Fruit fly (Drosophila melanogaster) whole organism, embryonic: ENCODE data around the gene Ret.
A peak's percentile ranks its signal among the peaks of the same experiment; 100 is the strongest.

Experiments used
- Asciz ChIP-seq: fragments of 200-800 bp; sonication (Bioruptor generic); optimal IDR thresholded peaks from 2 replicates; lab custom pipeline; 2017; ENCODE audit warnings: missing biosample characterization, mild to moderate bottlenecking, missing genetic modification characterization, missing genetic modification reagents
- CG1024 ChIP-seq: fragments of 200-800 bp; sonication (Bioruptor generic); IDR thresholded peaks from 2 replicates; pipeline ENCODE4 v1.3.6; 2022; ENCODE audit warnings: missing biosample characterization, missing genetic modification characterization
- CG10274 ChIP-seq: fragments of 200-800 bp; sonication (Bioruptor generic); optimal IDR thresholded peaks from 3 replicates; lab custom pipeline; 2017; ENCODE audit warnings: missing biosample characterization, mild to moderate bottlenecking, missing genetic modification characterization
- CG10431 ChIP-seq: fragments of 200-800 bp; sonication (Bioruptor generic); optimal IDR thresholded peaks from 3 replicates; lab custom pipeline; 2018; ENCODE audit warnings: missing biosample characterization, mild to moderate bottlenecking, missing genetic modification characterization
- CG10959 ChIP-seq: fragments of 200-800 bp; sonication (Bioruptor generic); IDR thresholded peaks from 2 replicates; pipeline ENCODE4 v1.3.6; 2022; ENCODE audit warnings: missing biosample characterization, missing genetic modification characterization
- CG12104 ChIP-seq: fragments of 200-800 bp; sonication (Bioruptor generic); optimal IDR thresholded peaks from 3 replicates; lab custom pipeline; 2016; ENCODE audit warnings: missing biosample characterization, missing genetic modification characterization
- CG13624 ChIP-seq: fragments of 200-800 bp; sonication (Bioruptor generic); optimal IDR thresholded peaks from 2 replicates; lab custom pipeline; 2016; ENCODE audit warnings: missing biosample characterization, missing genetic modification characterization
- CG14710 ChIP-seq: fragments of 200-800 bp; sonication (Bioruptor generic); optimal IDR thresholded peaks from 3 replicates; lab custom pipeline; 2019; ENCODE audit warnings: missing biosample characterization, mild to moderate bottlenecking, missing genetic modification characterization, moderate library complexity
- CG17328 ChIP-seq: fragments of 200-800 bp; sonication (Bioruptor generic); IDR thresholded peaks from 2 replicates; pipeline ENCODE4 v1.3.6; 2022; ENCODE audit warnings: missing biosample characterization, missing genetic modification characterization
- CG17385 ChIP-seq: fragments of 200-800 bp; sonication (Bioruptor generic); optimal IDR thresholded peaks from 3 replicates; lab custom pipeline; 2018; ENCODE audit warnings: missing biosample characterization, mild to moderate bottlenecking, missing genetic modification characterization
- CG30431 ChIP-seq: fragments of 200-800 bp; sonication (Bioruptor generic); optimal IDR thresholded peaks from 2 replicates; lab custom pipeline; 2017; ENCODE audit warnings: missing biosample characterization, missing genetic modification characterization
- CG3065 ChIP-seq: fragments of 200-800 bp; sonication (Bioruptor generic); optimal IDR thresholded peaks from 2 replicates; lab custom pipeline; 2016; ENCODE audit warnings: missing biosample characterization, missing genetic modification characterization
- CG4360 ChIP-seq: fragments of 200-800 bp; sonication (Bioruptor generic); IDR thresholded peaks from 2 replicates; pipeline ENCODE4 v1.3.6; 2022; ENCODE audit warnings: missing biosample characterization, missing genetic modification characterization
- CG6175 ChIP-seq: fragments of 200-800 bp; sonication (Bioruptor generic); IDR thresholded peaks from 3 replicates; pipeline ENCODE4 v1.3.6; 2022; ENCODE audit warnings: missing biosample characterization, missing genetic modification characterization
- CG7271 ChIP-seq: fragments of 200-800 bp; sonication (Bioruptor generic); optimal IDR thresholded peaks from 2 replicates; lab custom pipeline; 2018; ENCODE audit warnings: missing biosample characterization, mild to moderate bottlenecking, missing genetic modification characterization, moderate library complexity
- CG7963 ChIP-seq: fragments of 200-800 bp; sonication (Bioruptor generic); IDR thresholded peaks from 3 replicates; pipeline ENCODE4 v1.3.6; 2022; ENCODE audit warnings: missing biosample characterization, missing genetic modification characterization; ENCODE audit not compliant: partially characterized antibody
- CG8290 ChIP-seq, 3 experiments: fragments of 200-800 bp; sonication (Bioruptor generic); optimal IDR thresholded peaks; 2 replicates each; lab custom pipeline; 2016 to 2019; ENCODE audit warnings: missing biosample characterization in 3 of 3, missing genetic modification characterization in 3 of 3, mild to moderate bottlenecking in 2 of 3, moderate library complexity in 1 of 3
- CG8388 ChIP-seq: fragments of 200-800 bp; sonication (Bioruptor generic); optimal IDR thresholded peaks from 2 replicates; lab custom pipeline; 2019; ENCODE audit warnings: missing biosample characterization, mild to moderate bottlenecking, missing genetic modification characterization, moderate library complexity
- Dad ChIP-seq: fragments of 200-800 bp; sonication (Bioruptor generic); optimal IDR thresholded peaks from 3 replicates; lab custom pipeline; 2016; ENCODE audit warnings: missing biosample characterization, missing genetic modification characterization
- Dll ChIP-seq: fragments of 200-800 bp; sonication (Bioruptor generic); IDR thresholded peaks from 4 replicates; pipeline ENCODE4 v1.3.6; 2022; ENCODE audit warnings: missing biosample characterization, missing genetic modification characterization; ENCODE audit not compliant: partially characterized antibody
- E2f1 ChIP-seq: fragments of 200-800 bp; sonication (Bioruptor generic); IDR thresholded peaks from 2 replicates; pipeline ENCODE4 v1.3.6; 2022; ENCODE audit warnings: missing biosample characterization, missing genetic modification characterization
- Hmx ChIP-seq: fragments of 200-800 bp; sonication (Bioruptor generic); optimal IDR thresholded peaks from 2 replicates; lab custom pipeline; 2016; ENCODE audit warnings: missing biosample characterization, missing genetic modification characterization
- Hr78 ChIP-seq, 2 experiments: fragments of 200-800 bp in 1 of 2; fragments of >200 bp in 1 of 2; sonication (Bioruptor generic) in 1 of 2; optimal IDR thresholded peaks; 2 replicates each; lab custom pipeline; 2017 to 2019; ENCODE audit warnings: missing biosample characterization in 2 of 2, missing genetic modification characterization in 2 of 2, mild to moderate bottlenecking in 1 of 2, moderate library complexity in 1 of 2
- Jarid2 ChIP-seq: fragments of 200-800 bp; sonication (Bioruptor generic); optimal IDR thresholded peaks from 3 replicates; lab custom pipeline; 2017; ENCODE audit warnings: mild to moderate bottlenecking, missing biosample characterization, missing genetic modification reagents, missing genetic modification characterization
- Mad ChIP-seq: fragments of 200-800 bp; sonication (Bioruptor generic); optimal IDR thresholded peaks from 2 replicates; lab custom pipeline; 2016; ENCODE audit warnings: missing biosample characterization, missing genetic modification characterization
- Mes4 ChIP-seq: fragments of 200-800 bp; sonication (Bioruptor generic); optimal IDR thresholded peaks from 2 replicates; lab custom pipeline; 2016; ENCODE audit warnings: missing biosample characterization, missing genetic modification characterization
- NK7.1 ChIP-seq: fragments of 200-800 bp; sonication (Bioruptor generic); optimal IDR thresholded peaks from 3 replicates; lab custom pipeline; 2016; ENCODE audit warnings: missing biosample characterization, missing genetic modification characterization
- Pdp1 ChIP-seq, 2 experiments: fragments of 200-800 bp; sonication (Bioruptor generic); optimal IDR thresholded peaks; 3 replicates each; lab custom pipeline; 2016; ENCODE audit warnings: missing biosample characterization in 2 of 2, missing genetic modification characterization in 2 of 2, mild to moderate bottlenecking in 1 of 2, moderate library complexity in 1 of 2
- Trl ChIP-seq, 3 experiments: fragments of >200 bp in 2 of 3; fragments of 200-800 bp in 1 of 3; sonication (Bioruptor generic) in 1 of 3; optimal IDR thresholded peaks; 2 replicates in 1 of 3; 3 replicates in 2 of 3; lab custom pipeline; 2016 to 2017; ENCODE audit warnings: missing biosample characterization in 1 of 3, missing genetic modification characterization in 1 of 3
- ash1 ChIP-seq: fragments of 200-800 bp; sonication (Bioruptor generic); optimal IDR thresholded peaks from 2 replicates; lab custom pipeline; 2018; ENCODE audit warnings: missing biosample characterization, mild to moderate bottlenecking, missing genetic modification characterization
- bcd ChIP-seq: fragments of 200-800 bp; sonication (Bioruptor generic); optimal IDR thresholded peaks from 2 replicates; lab custom pipeline; 2017; ENCODE audit warnings: missing biosample characterization, mild to moderate bottlenecking, missing genetic modification characterization
- bigmax ChIP-seq: fragments of 200-800 bp; sonication (Bioruptor generic); optimal IDR thresholded peaks from 2 replicates; lab custom pipeline; 2018; ENCODE audit warnings: missing biosample characterization, mild to moderate bottlenecking, missing genetic modification characterization
- cg ChIP-seq: fragments of 200-800 bp; sonication (Bioruptor generic); optimal IDR thresholded peaks from 3 replicates; lab custom pipeline; 2019; ENCODE audit warnings: missing biosample characterization, mild to moderate bottlenecking, missing genetic modification characterization, moderate library complexity
- chinmo ChIP-seq: fragments of 200-800 bp; sonication (Bioruptor generic); IDR thresholded peaks from 4 replicates; pipeline ENCODE4 v1.3.6; 2022; ENCODE audit warnings: missing biosample characterization, missing genetic modification characterization; ENCODE audit not compliant: partially characterized antibody
- chm ChIP-seq: fragments of 200-800 bp; sonication (Bioruptor generic); IDR thresholded peaks from 2 replicates; pipeline ENCODE4 v1.3.6; 2022; ENCODE audit warnings: missing biosample characterization, missing genetic modification characterization
- ewg ChIP-seq: fragments of 200-800 bp; sonication (Bioruptor generic); optimal IDR thresholded peaks from 3 replicates; lab custom pipeline; 2017; ENCODE audit warnings: mild to moderate bottlenecking, missing biosample characterization, missing genetic modification reagents, missing genetic modification characterization
- exex ChIP-seq: fragments of 200-800 bp; sonication (Bioruptor generic); optimal IDR thresholded peaks from 4 replicates; lab custom pipeline; 2018; ENCODE audit warnings: missing biosample characterization, mild to moderate bottlenecking, missing genetic modification characterization, moderate library complexity
- lilli ChIP-seq: fragments of 200-800 bp; sonication (Bioruptor generic); optimal IDR thresholded peaks from 3 replicates; lab custom pipeline; 2016; ENCODE audit warnings: missing biosample characterization, missing genetic modification characterization
- luna ChIP-seq: fragments of 200-800 bp; sonication (Bioruptor generic); optimal IDR thresholded peaks from 2 replicates; lab custom pipeline; 2016; ENCODE audit warnings: missing biosample characterization, missing genetic modification characterization
- otp ChIP-seq: fragments of 200-800 bp; sonication (Bioruptor generic); IDR thresholded peaks from 3 replicates; pipeline ENCODE4, ENCODE4 v1.3.6; 2022; ENCODE audit warnings: missing biosample characterization, missing genetic modification characterization
- psq ChIP-seq: fragments of 200-800 bp; sonication (Bioruptor generic); optimal IDR thresholded peaks from 2 replicates; lab custom pipeline; 2017; ENCODE audit warnings: missing biosample characterization, missing genetic modification characterization
- scrt ChIP-seq: fragments of 200-800 bp; sonication (Bioruptor generic); optimal IDR thresholded peaks from 2 replicates; lab custom pipeline; 2018; ENCODE audit warnings: missing biosample characterization, mild to moderate bottlenecking, missing genetic modification characterization, moderate library complexity
- tio ChIP-seq: fragments of 200-800 bp; sonication (Bioruptor generic); optimal IDR thresholded peaks from 2 replicates; lab custom pipeline; 2017; ENCODE audit warnings: missing biosample characterization, missing genetic modification characterization, inconsistent platforms
- vnd ChIP-seq: fragments of 200-800 bp; sonication (Bioruptor generic); IDR thresholded peaks from 3 replicates; pipeline ENCODE4 v1.3.6; 2022; ENCODE audit warnings: missing biosample characterization, missing genetic modification characterization; ENCODE audit not compliant: partially characterized antibody
- zen ChIP-seq: fragments of 200-800 bp; sonication (Bioruptor generic); optimal IDR thresholded peaks from 3 replicates; lab custom pipeline; 2018; ENCODE audit warnings: missing biosample characterization, mild to moderate bottlenecking, missing genetic modification characterization, moderate library complexity

Ret gene

dm6 chr2L:21178436-21179216, 19.9 kb downstream of the Ret start (continued):
- TF ChIP-seq CG30431 (no peak), Jarid2 (GFP tag; lab: Kevin White, UChicago) (no peak), CG7271 (tag; lab: Kevin White, UChicago) (no peak), CG7963 (no peak), psq (GFP tag; lab: Kevin White, UChicago) (no peak), otp (GFP tag; lab: Robert Waterston, UW) (no peak), Hmx (GFP tag; lab: Kevin White, UChicago) (no peak), tio (GFP tag; lab: Kevin White, UChicago) (no peak), CG1024 (GFP tag; lab: Robert Waterston, UW) (no peak), CG10431 (GFP tag; lab: Kevin White, UChicago) (no peak), Hr78 (GFP tag; optimal IDR thresholded peaks at IDR 0.05; lab: Kevin White, UChicago) (peak in 1 of 2 experiments; percentile 86), ash1 (GFP tag; lab: Kevin White, UChicago) (no peak), exex (tag; lab: Kevin White, UChicago) (no peak), vnd (GFP tag; lab: Robert Waterston, UW) (no peak), ewg (no peak), CG6175 (GFP tag; lab: Robert Waterston, UW) (no peak), lilli (no peak), Pdp1 (GFP tag; optimal IDR thresholded peaks at IDR 0.05; lab: Kevin White, UChicago) (peak in 1 of 2 experiments; percentile 93), cg (GFP tag; lab: Kevin White, UChicago) (peak; percentile 68), Dll (GFP tag; lab: Robert Waterston, UW) (no peak), CG17328 (no peak), CG4360 (GFP tag; lab: Robert Waterston, UW) (peak; percentile 73), CG8388 (GFP tag; lab: Kevin White, UChicago) (no peak), bigmax (peak; percentile 58), scrt (no peak), Mad (GFP tag; lab: Kevin White, UChicago) (no peak), chinmo (GFP tag; lab: Robert Waterston, UW) (0 out of 4 replicates have a peak, but pooled peaks have one; percentile 66), CG10274 (GFP tag; lab: Kevin White, UChicago) (no peak), CG8290 (GFP tag; optimal IDR thresholded peaks at IDR 0.05; lab: Kevin White, UChicago) (no peak), CG8290 (tag; optimal IDR thresholded peaks at IDR 0.05; lab: Kevin White, UChicago) (no peak)
- TF ChIP-seq, all 482 proteins: peak for 10

- no peak for TF ChIP-seq zen (tag; lab: Kevin White, UChicago)
- no peak for TF ChIP-seq Pdp1 (GFP tag; optimal IDR thresholded peaks at IDR 0.05; lab: Kevin White, UChicago)
- no peak for TF ChIP-seq Asciz (GFP tag; lab: Kevin White, UChicago)
- TF ChIP-seq CG10959 (GFP tag; lab: Robert Waterston, UW) = no peak
- no peak for TF ChIP-seq Trl (optimal IDR thresholded peaks at IDR 0.05; lab: Kevin White, UChicago)
- TF ChIP-seq Trl (GFP tag; optimal IDR thresholded peaks at IDR 0.05; lab: Kevin White, UChicago) = no peak
- TF ChIP-seq tio (GFP tag; lab: Kevin White, UChicago) = no peak
- no peak for TF ChIP-seq CG10431 (GFP tag; lab: Kevin White, UChicago)
- TF ChIP-seq Mes4 (GFP tag; lab: Kevin White, UChicago) = no peak
- no peak for TF ChIP-seq E2f1 (GFP tag; lab: Robert Waterston, UW)
- TF ChIP-seq chm (GFP tag; lab: Robert Waterston, UW) = no peak
- no peak for TF ChIP-seq bcd
- no peak for TF ChIP-seq Dad
- no peak for TF ChIP-seq NK7.1 (GFP tag; lab: Kevin White, UChicago)
- no peak for TF ChIP-seq CG14710 (tag; lab: Kevin White, UChicago)
- TF ChIP-seq CG3065 (GFP tag; lab: Kevin White, UChicago) = no peak
- TF ChIP-seq CG13624 (GFP tag; lab: Kevin White, UChicago) = no peak
- TF ChIP-seq luna (GFP tag; lab: Kevin White, UChicago) = no peak
- no peak for TF ChIP-seq CG12104 (GFP tag; lab: Kevin White, UChicago)
- TF ChIP-seq CG17385 (GFP tag; lab: Kevin White, UChicago) = no peak
Measured at dm6 chr2L:21172922-21173321, 25.6 kb downstream of the Ret start, which contains the start of gene CG31627. Gene CG31627, plus strand, starts transcription at chr2L:21173222.
